Worm (Caenorhabditis elegans) whole organism, young adult: ENCODE measurements around the gene gtap-2.
A peak's percentile ranks its signal among the peaks of the same experiment; 100 is the strongest.

Experiments used
- D2030.7 ChIP-seq: fragments of 200-800 bp; sonication (Bioruptor generic); IDR thresholded peaks from 2 replicates; pipeline ENCODE4 v1.3.6; 2022; ENCODE audit warnings: missing genetic modification reagents, missing genetic modification characterization, missing compliant biosample characterization
- F57C9.4 ChIP-seq: sonication (generic microtip); optimal IDR thresholded peaks from 2 replicates; lab custom pipeline; 2017; ENCODE audit warnings: mild to moderate bottlenecking, missing genetic modification characterization, missing compliant biosample characterization
- K11D2.4 ChIP-seq: fragments of 200-800 bp; sonication (Bioruptor generic); IDR thresholded peaks from 2 replicates; pipeline ENCODE4 v1.3.6; 2022; ENCODE audit warnings: missing genetic modification reagents, missing genetic modification characterization, missing compliant biosample characterization
- K12H6.12 ChIP-seq: fragments of 200-800 bp; sonication (Bioruptor generic); optimal IDR thresholded peaks from 2 replicates; lab custom pipeline; 2018; ENCODE audit warnings: mild to moderate bottlenecking, missing genetic modification characterization, missing compliant biosample characterization
- Y53G8AR.9 ChIP-seq: fragments of 200-800 bp; sonication (Bioruptor generic); conservative IDR thresholded peaks from 2 replicates; pipeline ENCODE4 v1.3.6; 2022; ENCODE audit warnings: missing genetic modification reagents, missing genetic modification characterization, missing compliant biosample characterization
- Y95B8A.8 ChIP-seq: fragments of 200-800 bp; sonication (Bioruptor generic); IDR thresholded peaks from 2 replicates; pipeline ENCODE4 v1.3.6; 2022; ENCODE audit warnings: missing genetic modification reagents, missing genetic modification characterization, missing compliant biosample characterization
- akir-1 ChIP-seq: fragments of 200-800 bp; sonication (Bioruptor generic); optimal IDR thresholded peaks from 2 replicates; lab custom pipeline; 2018; ENCODE audit warnings: mild to moderate bottlenecking, missing genetic modification characterization, moderate library complexity, missing compliant biosample characterization
- ama-1 ChIP-seq, 3 experiments: fragments of 150-350 bp in 1 of 3; sonication (generic microtip) in 2 of 3; optimal IDR thresholded peaks; 2 replicates each; lab custom pipeline; 2014 to 2018; ENCODE audit warnings: missing biosample characterization in 2 of 3, missing genetic modification characterization in 2 of 3, missing genetic modification reagents in 2 of 3
- atf-7 ChIP-seq: sonication (generic microtip); optimal IDR thresholded peaks from 2 replicates; lab custom pipeline; 2017; ENCODE audit warnings: mild to moderate bottlenecking, missing genetic modification characterization, missing compliant biosample characterization
- attf-5 ChIP-seq: fragments of 200-800 bp; sonication (Bioruptor generic); optimal IDR thresholded peaks from 2 replicates; lab custom pipeline; 2018; ENCODE audit warnings: mild to moderate bottlenecking, missing genetic modification characterization, missing compliant biosample characterization
- cebp-1 ChIP-seq, 2 experiments: fragments of 200-800 bp in 1 of 2; sonication (Bioruptor generic) in 1 of 2; sonication (generic microtip) in 1 of 2; IDR thresholded peaks in 1 of 2; optimal IDR thresholded peaks in 1 of 2; 2 replicates each; pipeline versions ENCODE4 v1.3.6 to Lab custom; 2017 to 2022; ENCODE audit warnings: missing compliant biosample characterization in 2 of 2, missing genetic modification characterization in 2 of 2, mild to moderate bottlenecking in 1 of 2, missing genetic modification reagents in 1 of 2, moderate library complexity in 1 of 2
- chd-7 ChIP-seq: sonication (generic microtip); optimal IDR thresholded peaks from 2 replicates; lab custom pipeline; 2016; ENCODE audit warnings: mild to moderate bottlenecking, missing genetic modification characterization, moderate library complexity, missing compliant biosample characterization
- dpff-1 ChIP-seq: sonication (generic microtip); optimal IDR thresholded peaks from 2 replicates; lab custom pipeline; 2017; ENCODE audit warnings: mild to moderate bottlenecking, missing genetic modification characterization, missing compliant biosample characterization
- egrh-3 ChIP-seq: fragments of 200-800 bp; sonication (Bioruptor generic); IDR thresholded peaks from 2 replicates; pipeline ENCODE4 v1.3.6; 2022; ENCODE audit warnings: missing genetic modification reagents, missing genetic modification characterization, missing compliant biosample characterization
- ekl-4 ChIP-seq: fragments of 200-800 bp; sonication (Bioruptor generic); IDR thresholded peaks from 2 replicates; pipeline ENCODE4 v1.3.6; 2022; ENCODE audit warnings: missing genetic modification reagents, missing genetic modification characterization, missing compliant biosample characterization
- ets-4 ChIP-seq: fragments of 200-800 bp; sonication (Bioruptor generic); optimal IDR thresholded peaks from 2 replicates; lab custom pipeline; 2018; ENCODE audit warnings: mild to moderate bottlenecking, missing genetic modification characterization, missing compliant biosample characterization
- hmg-1.2 ChIP-seq: fragments of 200-800 bp; sonication (Bioruptor generic); IDR thresholded peaks from 2 replicates; pipeline ENCODE4 v1.3.6; 2022; ENCODE audit warnings: missing genetic modification reagents, missing genetic modification characterization, missing compliant biosample characterization
- let-526 ChIP-seq: fragments of 200-800 bp; sonication (Bioruptor generic); IDR thresholded peaks from 2 replicates; pipeline ENCODE4 v1.3.6; 2022; ENCODE audit warnings: missing genetic modification reagents, missing genetic modification characterization, missing compliant biosample characterization
- let-607 ChIP-seq, 2 experiments: fragments of 200-800 bp in 1 of 2; sonication (Bioruptor generic) in 1 of 2; sonication (generic microtip) in 1 of 2; optimal IDR thresholded peaks; 2 replicates each; lab custom pipeline; 2016 to 2018; ENCODE audit warnings: mild to moderate bottlenecking in 2 of 2, missing compliant biosample characterization in 2 of 2, missing genetic modification characterization in 2 of 2, moderate library complexity in 2 of 2, missing genotype in 1 of 2
- lin-35 ChIP-seq, 3 experiments: fragments of 150-350 bp in 2 of 3; sonication (generic microtip) in 1 of 3; optimal IDR thresholded peaks; 2 replicates each; lab custom pipeline; 2014 to 2018; ENCODE audit warnings: missing biosample characterization in 3 of 3, missing genetic modification characterization in 3 of 3, missing genetic modification reagents in 3 of 3
- lin-40 ChIP-seq: sonication (generic microtip); optimal IDR thresholded peaks from 2 replicates; lab custom pipeline; 2016; ENCODE audit warnings: missing genetic modification characterization, mild to moderate bottlenecking, missing compliant biosample characterization, missing genotype, missing genetic modification reagents
- lin-54 ChIP-seq: fragments of 200-800 bp; sonication (Bioruptor generic); optimal IDR thresholded peaks from 2 replicates; lab custom pipeline; 2018; ENCODE audit warnings: mild to moderate bottlenecking, missing genetic modification characterization, missing compliant biosample characterization
- madf-6 ChIP-seq: fragments of 200-800 bp; sonication (Bioruptor generic); IDR thresholded peaks from 2 replicates; pipeline ENCODE4 v1.3.6; 2022; ENCODE audit warnings: missing genetic modification reagents, missing genetic modification characterization, missing compliant biosample characterization
- mcd-1 ChIP-seq: fragments of 200-800 bp; sonication (Bioruptor generic); IDR thresholded peaks from 2 replicates; pipeline ENCODE4 v1.3.6; 2022; ENCODE audit warnings: missing genetic modification reagents, missing genetic modification characterization, missing compliant biosample characterization
- nfyb-1 ChIP-seq: fragments of 200-800 bp; sonication (Bioruptor generic); IDR thresholded peaks from 2 replicates; pipeline ENCODE4 v1.3.6; 2022; ENCODE audit warnings: missing genetic modification reagents, missing genetic modification characterization, missing compliant biosample characterization
- nhr-80 ChIP-seq: sonication (generic microtip); optimal IDR thresholded peaks from 2 replicates; lab custom pipeline; 2016; ENCODE audit warnings: missing genetic modification characterization, missing compliant biosample characterization
- pbrm-1 ChIP-seq: fragments of 200-800 bp; sonication (Bioruptor generic); IDR thresholded peaks from 2 replicates; pipeline ENCODE4 v1.3.6; 2022; ENCODE audit warnings: missing genetic modification reagents, missing genetic modification characterization, missing compliant biosample characterization
- repo-1 ChIP-seq: sonication (generic microtip); optimal IDR thresholded peaks from 2 replicates; lab custom pipeline; 2017; ENCODE audit warnings: mild to moderate bottlenecking, missing genetic modification characterization, missing compliant biosample characterization
- snpc-4 ChIP-seq, 5 experiments: fragments of 150-350 bp in 1 of 5; sonication (generic microtip) in 4 of 5; optimal IDR thresholded peaks; 2 replicates each; lab custom pipeline; 2014 to 2018; ENCODE audit warnings: missing genetic modification characterization in 5 of 5, missing biosample characterization in 3 of 5, antibody characterized with exemption in 2 of 5, mild to moderate bottlenecking in 2 of 5, missing compliant biosample characterization in 2 of 5, missing genotype in 2 of 5, moderate library complexity in 2 of 5, missing genetic modification reagents in 1 of 5
- somi-1 ChIP-seq: fragments of 200-800 bp; sonication (Bioruptor generic); optimal IDR thresholded peaks from 2 replicates; lab custom pipeline; 2018; ENCODE audit warnings: mild to moderate bottlenecking, missing genetic modification characterization, missing compliant biosample characterization
- tbp1 ChIP-seq: fragments of 200-800 bp; sonication (Bioruptor generic); optimal IDR thresholded peaks from 2 replicates; lab custom pipeline; 2018; ENCODE audit warnings: mild to moderate bottlenecking, missing genetic modification characterization, missing compliant biosample characterization
- tlf-1 ChIP-seq: fragments of 200-800 bp; sonication (Bioruptor generic); optimal IDR thresholded peaks from 2 replicates; lab custom pipeline; 2018; ENCODE audit warnings: mild to moderate bottlenecking, missing genetic modification characterization, missing compliant biosample characterization
- unc-130 ChIP-seq: sonication (generic microtip); optimal IDR thresholded peaks from 2 replicates; lab custom pipeline; 2016; ENCODE audit warnings: missing genetic modification reagents, missing genetic modification characterization, missing compliant biosample characterization
- xnd-1 ChIP-seq: sonication (generic microtip); optimal IDR thresholded peaks from 2 replicates; lab custom pipeline; 2016; ENCODE audit warnings: missing genotype, missing genetic modification reagents, missing genetic modification characterization, missing compliant biosample characterization

The gtap-2 gene

ce11 chrIII:9825073-9825828, 16.9 kb downstream of the gtap-2 start, which contains the start of gene ZK632.9 (continued):
- TF ChIP-seq D2030.7 (0 out of 2 replicates have a peak, but pooled peaks have one; percentile 24), ama-1 (optimal IDR thresholded peaks at IDR 0.05; lab: Kevin White, UChicago) (peak; percentile 70), ama-1 (GFP tag; optimal IDR thresholded peaks at IDR 0.05; lab: Kevin White, UChicago) (no peak), pbrm-1 (GFP tag; lab: Robert Waterston, UW) (no peak), xnd-1 (tag; lab: Kevin White, UChicago) (peak; percentile 34), unc-130 (GFP tag; lab: Kevin White, UChicago) (no peak)

ce11 chrIII:9826005-9826404, 17.7 kb downstream of the gtap-2 start:
- TF ChIP-seq nhr-80 (peak; percentile 11), ama-1 (optimal IDR thresholded peaks at IDR 0.05; lab: Kevin White, UChicago) (peak; percentile 79), ama-1 (GFP tag; optimal IDR thresholded peaks at IDR 0.05; lab: Kevin White, UChicago) (no peak), Y95B8A.8 (GFP tag; lab: Robert Waterston, UW) (no peak), mcd-1 (GFP tag; lab: Robert Waterston, UW) (0 out of 2 replicates have a peak, but pooled peaks have one; percentile 61), dpff-1 (tag; lab: Kevin White, UChicago) (no peak), nfyb-1 (GFP tag; lab: Robert Waterston, UW) (peak; percentile 55; the same call in 1 of the 2 replicates), tbp1 (peak; percentile 56), ekl-4 (GFP tag; lab: Robert Waterston, UW) (0 out of 2 replicates have a peak, but pooled peaks have one; percentile 35), lin-35 (GFP tag; optimal IDR thresholded peaks at IDR 0.05; lab: Kevin White, UChicago) (peak in 1 of 3 experiments; percentile 44), repo-1 (peak; percentile 40), F57C9.4 (tag; lab: Kevin White, UChicago) (no peak), chd-7 (tag; lab: Kevin White, UChicago) (peak; percentile 18), let-607 (tag; optimal IDR thresholded peaks at IDR 0.05; lab: Kevin White, UChicago) (peak; percentile 22 to 26), cebp-1 (GFP tag; IDR thresholded peaks at IDR 0.05; lab: Robert Waterston, UW) (peak; percentile 66), cebp-1 (tag; optimal IDR thresholded peaks at IDR 0.05; lab: Kevin White, UChicago) (peak; percentile 61), K11D2.4 (peak; percentile 67; the same call in 1 of the 2 replicates), snpc-4 (GFP tag; optimal IDR thresholded peaks at IDR 0.05; lab: Kevin White, UChicago) (peak; percentile 11), snpc-4 (tag; optimal IDR thresholded peaks at IDR 0.05; lab: Kevin White, UChicago) (peak in 1 of 4 experiments; percentile 41), atf-7 (tag; lab: Kevin White, UChicago) (peak; percentile 52), let-526 (GFP tag; lab: Robert Waterston, UW) (peak; percentile 57; the same call in 1 of the 2 replicates), attf-5 (GFP tag; lab: Kevin White, UChicago) (peak; percentile 73), lin-54 (GFP tag; lab: Kevin White, UChicago) (peak; percentile 39), lin-40 (tag; lab: Kevin White, UChicago) (peak; percentile 39), madf-6 (GFP tag; lab: Robert Waterston, UW) (0 out of 2 replicates have a peak, but pooled peaks have one; percentile 8), unc-130 (GFP tag; lab: Kevin White, UChicago) (no peak), akir-1 (GFP tag; lab: Kevin White, UChicago) (no peak), egrh-3 (GFP tag; lab: Robert Waterston, UW) (no peak), somi-1 (GFP tag; lab: Kevin White, UChicago) (no peak), Y53G8AR.9 (peak; percentile 66), tlf-1 (peak; percentile 30), pbrm-1 (GFP tag; lab: Robert Waterston, UW) (0 out of 2 replicates have a peak, but pooled peaks have one; percentile 48), hmg-1.2 (GFP tag; lab: Robert Waterston, UW) (0 out of 2 replicates have a peak, but pooled peaks have one; percentile 25), K12H6.12 (peak; percentile 50), ets-4 (GFP tag; lab: Kevin White, UChicago) (no peak)
